Worm (Caenorhabditis elegans) whole organism, L3 larva: Measurements from ENCODE around the gene plc-3.

Source experiments
- lsy-12 ChIP-seq: sonication (generic microtip); optimal IDR thresholded peaks from 2 replicates; lab custom pipeline; 2016; ENCODE audit warnings: mild to moderate bottlenecking, missing genetic modification characterization, missing compliant biosample characterization
- pha-4 ChIP-seq: fragments of 150-350 bp; optimal IDR thresholded peaks from 2 replicates; lab custom pipeline; 2014; ENCODE audit warnings: missing biosample characterization, missing genetic modification reagents, missing genetic modification characterization
- ztf-4 ChIP-seq: fragments of 150-350 bp; optimal IDR thresholded peaks from 2 replicates; lab custom pipeline; 2014; ENCODE audit warnings: missing biosample characterization, missing genetic modification characterization

DNA sequence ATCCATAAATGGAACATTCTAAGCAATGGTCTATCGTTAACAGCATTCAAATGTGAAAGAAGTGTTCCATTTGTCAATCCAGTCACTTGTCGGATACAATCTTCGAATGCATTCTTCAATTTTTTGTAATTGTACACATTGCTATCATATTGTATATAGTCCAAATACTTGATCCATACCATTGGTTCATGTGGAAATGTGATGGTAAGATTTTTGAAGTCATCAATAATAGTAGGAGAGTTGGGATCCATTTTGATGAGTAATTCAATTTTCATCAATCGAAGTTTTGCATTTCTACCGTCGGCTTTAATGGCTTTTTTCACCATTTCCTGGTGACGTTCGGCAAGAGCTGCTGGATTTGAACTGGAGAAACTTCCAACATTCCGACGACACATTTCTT lies 22.9 kb downstream of the plc-3 start:
- TF ChIP-seq pha-4 (tag; lab: Kevin White, UChicago) = no peak
- no peak for TF ChIP-seq lsy-12 (tag; lab: Kevin White, UChicago)
- TF ChIP-seq ztf-4 = no peak
